Worm (Caenorhabditis elegans): ENCODE data around the gene puf-3.

- no peak for TF ChIP-seq med-1 (GFP tag; optimal IDR thresholded peaks at IDR 0.05; ENCODE audit: insufficient read depth)
- TF ChIP-seq flt-1 (GFP tag; IDR thresholded peaks at IDR 0.05): no peak
- TF ChIP-seq tab-1 (GFP tag; IDR thresholded peaks at IDR 0.05): no peak
- TF ChIP-seq T22C8.4 (GFP tag; IDR thresholded peaks at IDR 0.05): no peak
- TF ChIP-seq cog-1 (tag; optimal IDR thresholded peaks at IDR 0.05): no peak
- no peak for TF ChIP-seq ztf-29 (GFP tag; IDR thresholded peaks at IDR 0.05)
- TF ChIP-seq klf-2 (GFP tag; conservative IDR thresholded peaks at IDR 0.05): no peak
- TF ChIP-seq ztf-23 (GFP tag; IDR thresholded peaks at IDR 0.05): no peak
Observed at ce11 chrIV:13548188-13548587, 36.2 kb upstream of the puf-3 start, which contains the start of gene F52G2.3.
